Worm (Caenorhabditis elegans) whole organism, late embryonic: ENCODE measurements around the gene K09E9.1.

ENCODE experiments used
- C08G9.2 ChIP-seq: sonication (generic microtip); optimal IDR thresholded peaks from 2 replicates; lab custom pipeline; 2016; ENCODE audit warnings: mild to moderate bottlenecking, missing genetic modification characterization, moderate library complexity, missing compliant biosample characterization
- F13H6.1 ChIP-seq: sonication (generic microtip); optimal IDR thresholded peaks from 2 replicates; lab custom pipeline; 2016; ENCODE audit warnings: missing genetic modification characterization, missing compliant biosample characterization
- K02D7.2 ChIP-seq: sonication (generic microtip); optimal IDR thresholded peaks from 2 replicates; lab custom pipeline; 2017; ENCODE audit warnings: mild to moderate bottlenecking, missing genetic modification characterization, missing compliant biosample characterization
- K09A11.1 ChIP-seq: sonication (generic microtip); optimal IDR thresholded peaks from 2 replicates; lab custom pipeline; 2017; ENCODE audit warnings: antibody characterized with exemption, mild to moderate bottlenecking, missing genetic modification characterization, missing compliant biosample characterization; ENCODE audit not compliant: insufficient read depth
- Y22D7AL.16 ChIP-seq: sonication (generic microtip); optimal IDR thresholded peaks from 2 replicates; lab custom pipeline; 2016; ENCODE audit warnings: missing genetic modification characterization, missing compliant biosample characterization
- ama-1 ChIP-seq: fragments of 150-350 bp; optimal IDR thresholded peaks from 2 replicates; lab custom pipeline; 2014
- ceh-18 ChIP-seq: sonication (generic microtip); optimal IDR thresholded peaks from 2 replicates; lab custom pipeline; 2016; ENCODE audit warnings: missing genetic modification characterization, missing compliant biosample characterization
- ceh-19 ChIP-seq: fragments of 200-800 bp; sonication (Bioruptor generic); optimal IDR thresholded peaks from 2 replicates; lab custom pipeline; 2018; ENCODE audit warnings: mild to moderate bottlenecking, missing genetic modification characterization, missing compliant biosample characterization
- ceh-24 ChIP-seq: sonication (generic microtip); optimal IDR thresholded peaks from 2 replicates; lab custom pipeline; 2016; ENCODE audit warnings: mild to moderate bottlenecking, missing genetic modification characterization, missing compliant biosample characterization
- ceh-31 ChIP-seq: sonication (generic microtip); optimal IDR thresholded peaks from 2 replicates; lab custom pipeline; 2016; ENCODE audit warnings: missing genetic modification characterization, missing compliant biosample characterization
- ceh-34 ChIP-seq: sonication (generic microtip); optimal IDR thresholded peaks from 2 replicates; lab custom pipeline; 2016; ENCODE audit warnings: mild to moderate bottlenecking, missing genetic modification characterization, missing compliant biosample characterization
- ceh-45 ChIP-seq: fragments of 200-800 bp; sonication (Bioruptor generic); IDR thresholded peaks from 2 replicates; pipeline ENCODE4 v1.3.6; 2022; ENCODE audit warnings: missing genetic modification reagents, missing genetic modification characterization, missing compliant biosample characterization
- ceh-48 ChIP-seq: sonication (generic microtip); optimal IDR thresholded peaks from 2 replicates; lab custom pipeline; 2016; ENCODE audit warnings: missing genetic modification characterization, inconsistent platforms, missing compliant biosample characterization
- ceh-9 ChIP-seq: sonication (generic microtip); optimal IDR thresholded peaks from 2 replicates; lab custom pipeline; 2016; ENCODE audit warnings: mild to moderate bottlenecking, missing genetic modification characterization, inconsistent platforms, missing compliant biosample characterization
- che-1 ChIP-seq: sonication (generic microtip); optimal IDR thresholded peaks from 2 replicates; lab custom pipeline; 2016; ENCODE audit warnings: mild to moderate bottlenecking, missing genetic modification characterization, missing compliant biosample characterization
- elt-2 ChIP-seq: sonication (generic microtip); optimal IDR thresholded peaks from 2 replicates; lab custom pipeline; 2016; ENCODE audit warnings: missing genetic modification reagents, missing genetic modification characterization, missing compliant biosample characterization
- elt-4 ChIP-seq: sonication (generic microtip); optimal IDR thresholded peaks from 2 replicates; lab custom pipeline; 2016; ENCODE audit warnings: missing genetic modification characterization, missing compliant biosample characterization
- ets-4 ChIP-seq: sonication (generic microtip); optimal IDR thresholded peaks from 2 replicates; lab custom pipeline; 2016; ENCODE audit warnings: missing genetic modification characterization, missing compliant biosample characterization
- eyg-1 ChIP-seq: sonication (generic microtip); optimal IDR thresholded peaks from 2 replicates; lab custom pipeline; 2016; ENCODE audit warnings: missing genotype, missing genetic modification characterization, missing compliant biosample characterization
- fkh-10 ChIP-seq: fragments of 150-350 bp; optimal IDR thresholded peaks from 2 replicates; lab custom pipeline; 2014; ENCODE audit warnings: missing biosample characterization, missing genetic modification reagents, missing genetic modification characterization
- gmeb-2 ChIP-seq: sonication (generic microtip); optimal IDR thresholded peaks from 2 replicates; lab custom pipeline; 2016; ENCODE audit warnings: missing genetic modification characterization, inconsistent platforms, missing compliant biosample characterization
- hlh-15 ChIP-seq: sonication (generic microtip); optimal IDR thresholded peaks from 2 replicates; lab custom pipeline; 2016; ENCODE audit warnings: missing genetic modification characterization, missing compliant biosample characterization
- hlh-30 ChIP-seq: sonication (generic microtip); optimal IDR thresholded peaks from 2 replicates; lab custom pipeline; 2017; ENCODE audit warnings: antibody characterized with exemption, missing genetic modification characterization, missing compliant biosample characterization; ENCODE audit not compliant: insufficient read depth
- hlh-6 ChIP-seq: sonication (generic microtip); optimal IDR thresholded peaks from 2 replicates; lab custom pipeline; 2016; ENCODE audit warnings: missing genotype, missing genetic modification characterization, missing compliant biosample characterization
- hlh-8 ChIP-seq: sonication (generic microtip); optimal IDR thresholded peaks from 2 replicates; lab custom pipeline; 2016; ENCODE audit warnings: missing genotype, missing genetic modification characterization, missing compliant biosample characterization
- lim-6 ChIP-seq: sonication (generic microtip); optimal IDR thresholded peaks from 2 replicates; lab custom pipeline; 2016; ENCODE audit warnings: missing genetic modification characterization, missing compliant biosample characterization
- lin-11 ChIP-seq: fragments of 200-800 bp; sonication (Bioruptor generic); optimal IDR thresholded peaks from 2 replicates; lab custom pipeline; 2018; ENCODE audit warnings: mild to moderate bottlenecking, missing genetic modification characterization, missing compliant biosample characterization
- nhr-11 ChIP-seq: fragments of 150-350 bp; optimal IDR thresholded peaks from 2 replicates; lab custom pipeline; 2014; ENCODE audit warnings: missing biosample characterization, missing genetic modification characterization
- nhr-232 ChIP-seq: sonication (generic microtip); optimal IDR thresholded peaks from 2 replicates; lab custom pipeline; 2016; ENCODE audit warnings: missing genetic modification characterization, missing compliant biosample characterization
- npax-4 ChIP-seq: sonication (generic microtip); optimal IDR thresholded peaks from 2 replicates; lab custom pipeline; 2016; ENCODE audit warnings: missing genetic modification characterization, missing compliant biosample characterization
- pax-1 ChIP-seq: fragments of 150-350 bp; optimal IDR thresholded peaks from 2 replicates; lab custom pipeline; 2014; ENCODE audit warnings: missing biosample characterization, missing genetic modification characterization
- pqm-1 ChIP-seq: sonication (generic microtip); optimal IDR thresholded peaks from 2 replicates; lab custom pipeline; 2016; ENCODE audit warnings: missing genetic modification characterization, missing compliant biosample characterization
- pros-1 ChIP-seq: fragments of 150-350 bp; optimal IDR thresholded peaks from 2 replicates; lab custom pipeline; 2014; ENCODE audit warnings: missing biosample characterization, missing genetic modification reagents, missing genetic modification characterization
- ref-2 ChIP-seq: sonication (generic microtip); optimal IDR thresholded peaks from 2 replicates; lab custom pipeline; 2016; ENCODE audit warnings: missing genetic modification characterization, missing compliant biosample characterization
- sdc-2 ChIP-seq: sonication (generic microtip); optimal IDR thresholded peaks from 2 replicates; lab custom pipeline; 2016; ENCODE audit warnings: missing genotype, missing genetic modification characterization, missing compliant biosample characterization
- sox-2 ChIP-seq: fragments of 200-800 bp; sonication (Bioruptor generic); IDR thresholded peaks from 2 replicates; pipeline ENCODE4 v1.3.6; 2022; ENCODE audit warnings: missing genetic modification reagents, missing genetic modification characterization, missing compliant biosample characterization
- tbx-2 ChIP-seq: sonication (generic microtip); optimal IDR thresholded peaks from 2 replicates; lab custom pipeline; 2016; ENCODE audit warnings: missing genetic modification characterization, missing compliant biosample characterization
- unc-3 ChIP-seq, 2 experiments: fragments of 200-800 bp in 1 of 2; sonication (Bioruptor generic) in 1 of 2; sonication (generic microtip) in 1 of 2; conservative IDR thresholded peaks in 1 of 2; optimal IDR thresholded peaks in 1 of 2; 2 replicates each; pipeline versions ENCODE4 v1.3.6 to Lab custom; 2016 to 2022; ENCODE audit warnings: missing compliant biosample characterization in 2 of 2, missing genetic modification characterization in 2 of 2, missing genetic modification reagents in 1 of 2
- unc-42 ChIP-seq: sonication (generic microtip); optimal IDR thresholded peaks from 2 replicates; lab custom pipeline; 2016; ENCODE audit warnings: missing genotype, missing genetic modification characterization, missing compliant biosample characterization
- unc-55 ChIP-seq: sonication (generic microtip); optimal IDR thresholded peaks from 2 replicates; lab custom pipeline; 2017; ENCODE audit warnings: missing biosample characterization, missing genetic modification reagents, missing genetic modification characterization
- zip-5 ChIP-seq: sonication (generic microtip); optimal IDR thresholded peaks from 2 replicates; lab custom pipeline; 2016; ENCODE audit warnings: missing genetic modification characterization, missing compliant biosample characterization
- ztf-16 ChIP-seq: sonication (generic microtip); optimal IDR thresholded peaks from 2 replicates; lab custom pipeline; 2017; ENCODE audit warnings: missing genetic modification characterization, missing compliant biosample characterization

K09E9.1 gene

ce11 chrX:15616443-15616842 lies 3.9 kb upstream of the K09E9.1 start, which contains the start of gene ergi-3 (continued):
- TF ChIP-seq ceh-19 (GFP tag; lab: Kevin White, UChicago) (no peak), unc-55 (peak; percentile 75), ceh-45 (GFP tag; lab: Robert Waterston, UW) (0 out of 2 replicates have a peak, but pooled peaks have one; percentile 24), ztf-16 (tag; lab: Kevin White, UChicago) (no peak), pros-1 (tag; lab: Kevin White, UChicago) (peak; percentile 7), lin-11 (tag; lab: Kevin White, UChicago) (no peak), hlh-6 (no peak), nhr-11 (tag; lab: Kevin White, UChicago) (no peak), fkh-10 (GFP tag; lab: Kevin White, UChicago) (no peak), ceh-24 (tag; lab: Kevin White, UChicago) (no peak), sdc-2 (tag; lab: Kevin White, UChicago) (no peak), ref-2 (no peak), tbx-2 (tag; lab: Kevin White, UChicago) (no peak), nhr-232 (no peak), pqm-1 (tag; lab: Kevin White, UChicago) (no peak), elt-2 (no peak), K09A11.1 (tag; lab: Kevin White, UChicago) (no peak), C08G9.2 (tag; lab: Kevin White, UChicago) (no peak), gmeb-2 (tag; lab: Kevin White, UChicago) (no peak), unc-3 (GFP tag; conservative IDR thresholded peaks at IDR 0.05; lab: Robert Waterston, UW) (no peak), unc-3 (tag; optimal IDR thresholded peaks at IDR 0.05; lab: Kevin White, UChicago) (no peak), elt-4 (no peak), ceh-31 (tag; lab: Kevin White, UChicago) (peak; percentile 43), hlh-15 (tag; lab: Kevin White, UChicago) (no peak), F13H6.1 (no peak), zip-5 (tag; lab: Kevin White, UChicago) (no peak), ets-4 (tag; lab: Kevin White, UChicago) (no peak)
- TF ChIP-seq, all 69 proteins: peak for 8

ce11 chrX:15617168-15617567 lies 3.1 kb upstream of the K09E9.1 start:
- TF ChIP-seq ceh-34 (peak; percentile 67), unc-42 (tag; lab: Kevin White, UChicago) (peak; percentile 29), lim-6 (tag; lab: Kevin White, UChicago) (no peak), elt-2 (no peak)

ce11 chrX:15619273-15619672 lies 1.0 kb upstream of the K09E9.1 start:
- TF ChIP-seq sox-2 (GFP tag; lab: Robert Waterston, UW) (no peak), eyg-1 (tag; lab: Kevin White, UChicago) (no peak), hlh-8 (tag; lab: Kevin White, UChicago) (no peak), Y22D7AL.16 (tag; lab: Kevin White, UChicago) (no peak), unc-42 (tag; lab: Kevin White, UChicago) (no peak), hlh-30 (no peak), hlh-6 (no peak), ceh-24 (tag; lab: Kevin White, UChicago) (no peak), nhr-232 (no peak), ref-2 (no peak), hlh-15 (tag; lab: Kevin White, UChicago) (no peak), ztf-16 (tag; lab: Kevin White, UChicago) (no peak), npax-4 (tag; lab: Kevin White, UChicago) (no peak), sdc-2 (tag; lab: Kevin White, UChicago) (no peak), pax-1 (tag; lab: Kevin White, UChicago) (no peak), ceh-31 (tag; lab: Kevin White, UChicago) (no peak), ceh-9 (no peak)
- TF ChIP-seq, all 69 proteins: peak for 0

- TF ChIP-seq ceh-18 (tag; lab: Kevin White, UChicago) (no peak), ceh-31 (tag; lab: Kevin White, UChicago) (no peak), zip-5 (tag; lab: Kevin White, UChicago) (no peak), ceh-48 (tag; lab: Kevin White, UChicago) (no peak), K02D7.2 (tag; lab: Kevin White, UChicago) (no peak), F13H6.1 (no peak), elt-2 (no peak), eyg-1 (tag; lab: Kevin White, UChicago) (no peak), ceh-45 (GFP tag; lab: Robert Waterston, UW) (no peak), unc-3 (GFP tag; conservative IDR thresholded peaks at IDR 0.05; lab: Robert Waterston, UW) (no peak), unc-3 (tag; optimal IDR thresholded peaks at IDR 0.05; lab: Kevin White, UChicago) (no peak), K09A11.1 (tag; lab: Kevin White, UChicago) (no peak), che-1 (tag; lab: Kevin White, UChicago) (no peak), elt-4 (no peak), ceh-9 (no peak), ama-1 (no peak), hlh-30 (no peak)
- TF ChIP-seq, all 69 proteins: peak for 0
These were observed 701 bp downstream of the K09E9.1 start for ce11 chrX:15621001-15621400.
